Worm (Caenorhabditis elegans): ENCODE results near the gene Y41D4A.4.

DNA sequence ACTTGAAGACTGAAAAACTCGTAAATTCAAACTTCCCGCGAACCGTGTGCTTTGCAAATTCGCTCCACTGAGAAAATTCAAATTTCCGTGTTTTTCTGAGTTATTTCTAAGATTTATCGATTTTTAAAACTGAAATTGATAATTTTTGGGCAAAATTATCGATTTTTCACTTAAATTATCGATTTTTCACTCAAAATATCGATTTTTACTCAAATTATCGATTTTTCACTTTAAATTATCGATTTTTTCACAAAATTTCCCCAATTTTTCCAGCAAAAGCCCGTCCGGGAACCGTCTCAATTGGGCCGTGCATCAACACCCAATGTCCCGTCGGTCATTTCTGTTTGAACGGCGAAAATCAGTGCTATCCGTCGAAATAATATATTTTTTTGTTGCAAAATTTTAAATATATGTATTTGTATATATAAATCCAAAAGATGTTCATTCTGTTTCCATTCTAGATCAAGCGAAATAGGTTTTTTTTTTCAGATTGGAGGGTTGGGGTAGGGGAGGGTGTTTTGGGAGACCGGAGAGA is 18.2 kb upstream of the Y41D4A.4 start:
- no peak for TF ChIP-seq ztf-11 (tag; optimal IDR thresholded peaks at IDR 0.05)
- peak; percentile 47 for TF ChIP-seq nhr-85 (tag)
- no peak for TF ChIP-seq zip-4 (GFP tag; optimal IDR thresholded peaks at IDR 0.05)
- no peak for TF ChIP-seq lin-15B (tag; optimal IDR thresholded peaks at IDR 0.05)
- no peak for TF ChIP-seq F16B12.6 (tag; optimal IDR thresholded peaks at IDR 0.05)
